Worm (Caenorhabditis elegans) whole organism, mixed stage, embryonic: ENCODE results near the gene Y41E3.8.

ENCODE experiments used
- ces-1 ChIP-seq: fragments of 150-350 bp; optimal IDR thresholded peaks from 2 replicates; lab custom pipeline; 2014; ENCODE audit warnings: missing biosample characterization, missing genetic modification reagents, missing genetic modification characterization
- cnd-1 ChIP-seq: fragments of 200-800 bp; sonication (Bioruptor generic); optimal IDR thresholded peaks from 2 replicates; lab custom pipeline; 2018; ENCODE audit warnings: mild to moderate bottlenecking, missing genetic modification characterization, missing compliant biosample characterization
- drap-1 ChIP-seq: fragments of 200-800 bp; sonication (Bioruptor generic); optimal IDR thresholded peaks from 3 replicates; lab custom pipeline; 2018; ENCODE audit warnings: mild to moderate bottlenecking, missing genetic modification characterization, missing compliant biosample characterization
- elt-3 ChIP-seq: fragments of 150-350 bp; optimal IDR thresholded peaks from 2 replicates; lab custom pipeline; 2014; ENCODE audit warnings: missing biosample characterization, missing genetic modification characterization
- nhr-12 ChIP-seq: fragments of 150-350 bp; optimal IDR thresholded peaks from 2 replicates; lab custom pipeline; 2014; ENCODE audit warnings: missing biosample characterization, missing genetic modification characterization
- pha-4 ChIP-seq: fragments of 150-350 bp; optimal IDR thresholded peaks from 2 replicates; lab custom pipeline; 2018; ENCODE audit warnings: missing biosample characterization, missing genetic modification reagents, missing genetic modification characterization
- sptf-1 ChIP-seq: sonication (generic microtip); optimal IDR thresholded peaks from 2 replicates; lab custom pipeline; 2017; ENCODE audit warnings: mild to moderate bottlenecking, missing genetic modification characterization, moderate library complexity, missing compliant biosample characterization
- ztf-11 ChIP-seq: fragments of 150-350 bp; optimal IDR thresholded peaks from 2 replicates; lab custom pipeline; 2014; ENCODE audit warnings: missing biosample characterization, missing genetic modification characterization

DNA sequence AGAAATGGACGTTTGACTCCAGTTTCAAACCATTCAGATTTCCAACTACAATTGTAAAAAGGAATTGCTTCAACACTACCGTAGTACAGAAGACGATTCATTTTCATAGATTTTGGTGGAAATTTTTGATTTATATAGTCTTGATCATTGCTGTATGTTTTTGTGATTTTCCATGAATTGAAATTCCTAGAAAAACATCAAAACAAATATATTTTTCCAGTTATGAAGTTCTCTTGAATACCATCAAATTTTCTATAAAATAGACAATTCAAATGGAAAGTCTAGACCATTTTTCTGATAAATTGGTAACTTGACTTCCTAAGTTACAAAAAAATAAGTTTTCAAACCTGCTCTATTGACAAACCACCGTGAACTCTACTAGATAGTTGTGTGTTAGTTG, 40.0 kb upstream of the Y41E3.8 start, which contains the start of gene srt-48:
- TF ChIP-seq cnd-1 (tag; lab: Kevin White, UChicago), result no peak
- TF ChIP-seq ztf-11 (tag; lab: Kevin White, UChicago), result no peak
- no peak for TF ChIP-seq nhr-12
- no peak for TF ChIP-seq sptf-1 (tag; lab: Kevin White, UChicago)
- no peak for TF ChIP-seq elt-3
- no peak for TF ChIP-seq drap-1 (GFP tag; lab: Kevin White, UChicago)
- TF ChIP-seq pha-4 (tag; lab: Kevin White, UChicago), result no peak
- TF ChIP-seq ces-1, result no peak
